Worm (Caenorhabditis elegans): ENCODE data around the gene Y38H6C.21.

The Y38H6C.21 gene

DNA sequence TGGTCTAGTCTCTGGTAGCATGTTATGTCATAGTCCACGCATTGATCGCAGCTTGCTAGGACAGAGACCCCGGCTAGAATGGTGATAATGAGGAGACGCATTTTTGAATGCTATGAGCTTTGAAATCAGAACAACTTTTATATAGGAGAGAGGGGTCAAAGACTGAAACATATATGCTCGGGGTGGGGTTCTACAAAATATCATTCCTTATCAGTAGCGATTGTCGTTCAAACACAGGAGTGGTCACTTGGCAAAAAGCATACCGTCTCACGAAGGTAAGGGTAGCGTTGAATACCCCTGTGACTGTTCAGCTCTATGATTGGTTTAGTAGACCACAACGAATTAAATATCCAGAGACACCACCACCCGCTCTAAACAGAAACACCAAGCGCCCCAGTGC, 42.0 kb upstream of the Y38H6C.21 start, which contains the start of gene F46B3.1:
F46B3.1 (minus strand) TSS at position 101 of the 400 bp plus-strand sequence.
- TF ChIP-seq jun-1 (tag; optimal IDR thresholded peaks at IDR 0.05) (no peak), ceh-82 (tag; optimal IDR thresholded peaks at IDR 0.05) (no peak), nhr-23 (tag; optimal IDR thresholded peaks at IDR 0.05) (no peak), nhr-237 (tag; optimal IDR thresholded peaks at IDR 0.05) (no peak), ztf-11 (tag; optimal IDR thresholded peaks at IDR 0.05) (no peak), unc-39 (tag; optimal IDR thresholded peaks at IDR 0.05) (no peak), ceh-28 (tag; optimal IDR thresholded peaks at IDR 0.05) (no peak), ceh-16 (tag; optimal IDR thresholded peaks at IDR 0.05) (no peak), lin-39 (tag; optimal IDR thresholded peaks at IDR 0.05) (no peak), nhr-76 (tag; optimal IDR thresholded peaks at IDR 0.05) (no peak), elt-3 (tag; optimal IDR thresholded peaks at IDR 0.05) (no peak), lin-15B (tag; optimal IDR thresholded peaks at IDR 0.05) (no peak), fkh-10 (GFP tag; optimal IDR thresholded peaks at IDR 0.05) (no peak), ceh-9 (tag; optimal IDR thresholded peaks at IDR 0.05) (no peak), egl-27 (tag; optimal IDR thresholded peaks at IDR 0.05) (no peak), mdl-1 (tag; optimal IDR thresholded peaks at IDR 0.05) (no peak), zag-1 (tag; optimal IDR thresholded peaks at IDR 0.05) (no peak)

DNA sequence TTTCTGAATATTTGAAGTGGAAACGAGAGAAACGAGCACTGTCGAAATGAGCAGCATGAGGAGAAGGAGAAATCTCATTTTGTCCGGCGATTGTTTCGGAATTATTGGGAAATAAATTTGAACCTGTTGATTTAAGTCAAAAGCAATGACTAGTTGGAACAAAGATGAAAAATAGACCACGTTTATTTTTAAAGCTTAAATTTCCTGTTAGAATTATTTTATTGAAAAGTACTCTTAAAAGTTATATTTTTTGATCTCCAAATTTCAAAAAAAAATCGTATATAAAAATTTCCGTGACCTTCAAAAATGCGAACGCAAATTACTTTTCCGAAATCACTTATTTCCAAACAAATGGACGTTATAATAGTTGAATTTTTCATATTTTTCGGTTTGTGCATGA, 40.6 kb upstream of the Y38H6C.21 start, which contains the start of gene F26F2.11:
F26F2.11 (minus strand) TSS at position 101 of the 400 bp plus-strand sequence.
- TF ChIP-seq skn-1 (tag; optimal IDR thresholded peaks at IDR 0.05) (no peak), tbx-2 (tag; optimal IDR thresholded peaks at IDR 0.05) (no peak), lsy-12 (tag; optimal IDR thresholded peaks at IDR 0.05) (no peak), ZK546.5 (tag; optimal IDR thresholded peaks at IDR 0.05) (no peak), unc-39 (tag; optimal IDR thresholded peaks at IDR 0.05) (no peak), ceh-82 (tag; optimal IDR thresholded peaks at IDR 0.05) (no peak), elt-2 (tag; optimal IDR thresholded peaks at IDR 0.05) (no peak), pqm-1 (tag; optimal IDR thresholded peaks at IDR 0.05) (no peak)

DNA sequence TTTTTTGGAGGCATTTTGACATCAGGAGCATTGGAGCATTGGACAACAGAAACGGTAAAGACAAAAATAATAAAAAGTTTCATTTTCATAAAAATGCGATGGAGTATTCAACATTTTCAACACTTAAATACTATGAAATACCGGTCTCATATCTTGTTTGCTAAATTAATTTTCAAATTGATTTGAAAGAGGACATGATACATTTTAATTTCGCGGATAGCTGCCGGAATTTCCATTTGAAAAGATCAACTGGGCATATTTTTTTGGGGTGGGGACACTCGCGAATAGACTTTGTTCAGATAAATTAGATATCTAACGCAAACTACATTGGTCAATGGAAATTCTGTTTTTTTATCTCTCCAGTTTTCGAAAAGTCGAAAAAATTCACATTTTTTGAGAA, 39.7 kb upstream of the Y38H6C.21 start, which contains the start of gene F26F2.10:
F26F2.10 (minus strand) TSS at position 101 of the 400 bp plus-strand sequence.
- TF ChIP-seq ztf-11 (tag; optimal IDR thresholded peaks at IDR 0.05) = no peak
- no peak for TF ChIP-seq fkh-10 (GFP tag; optimal IDR thresholded peaks at IDR 0.05)
- TF ChIP-seq elt-3 (tag; optimal IDR thresholded peaks at IDR 0.05) = no peak
- no peak for TF ChIP-seq nhr-43 (tag; optimal IDR thresholded peaks at IDR 0.05; ENCODE audit: poor library complexity, severe bottlenecking)
- TF ChIP-seq mml-1 (tag; optimal IDR thresholded peaks at IDR 0.05) = no peak
- TF ChIP-seq ama-1 (optimal IDR thresholded peaks at IDR 0.05) = no peak
- no peak for TF ChIP-seq nhr-76 (tag; optimal IDR thresholded peaks at IDR 0.05)
- TF ChIP-seq ZK546.5 (tag; optimal IDR thresholded peaks at IDR 0.05) = no peak
- TF ChIP-seq egl-27 (tag; optimal IDR thresholded peaks at IDR 0.05) = no peak
- no peak for TF ChIP-seq tbx-2 (tag; optimal IDR thresholded peaks at IDR 0.05)
- TF ChIP-seq nhr-28 (tag; optimal IDR thresholded peaks at IDR 0.05) = no peak
- no peak for TF ChIP-seq nhr-67 (tag; optimal IDR thresholded peaks at IDR 0.05)
- no peak for TF ChIP-seq fkh-2 (tag; optimal IDR thresholded peaks at IDR 0.05)
- no peak for TF ChIP-seq nhr-237 (tag; optimal IDR thresholded peaks at IDR 0.05)
- TF ChIP-seq pha-4 (tag; optimal IDR thresholded peaks at IDR 0.05) = no peak
- TF ChIP-seq ztf-4 (tag; optimal IDR thresholded peaks at IDR 0.05) = no peak
- no peak for TF ChIP-seq ceh-16 (tag; optimal IDR thresholded peaks at IDR 0.05)

DNA sequence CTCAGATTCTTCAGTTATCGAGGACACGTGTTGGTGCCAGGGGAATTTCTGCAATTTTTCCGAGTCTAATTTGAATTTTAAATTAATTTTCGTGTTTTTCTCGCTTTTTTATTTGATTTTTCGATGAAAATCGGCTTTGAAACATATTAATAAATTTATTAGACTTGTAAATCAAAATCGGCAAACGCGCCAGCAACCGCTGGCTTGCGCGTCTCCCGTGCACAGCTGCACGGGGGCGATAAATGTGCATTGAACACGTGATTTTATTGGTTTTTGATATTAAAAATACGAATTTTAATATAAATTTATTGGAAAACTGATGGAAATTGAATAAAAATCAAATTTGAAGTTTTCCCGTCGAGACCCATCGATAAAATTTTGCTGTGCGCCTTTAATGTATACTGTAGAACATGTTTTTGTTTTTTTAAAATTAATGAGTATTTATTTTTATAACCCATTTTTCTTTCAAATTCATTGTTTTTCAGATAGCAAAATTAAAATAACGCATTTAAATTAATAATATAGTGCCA, 25.5 kb upstream of the Y38H6C.21 start, which contains the start of gene F26F2.7:
F26F2.7 (plus strand) TSS at position 480 of the 530 bp plus-strand sequence.
- TF ChIP-seq tbx-2 (tag; optimal IDR thresholded peaks at IDR 0.05) (peak; percentile 65), lin-39 (tag; optimal IDR thresholded peaks at IDR 0.05) (peak; percentile 27), nhr-237 (tag; optimal IDR thresholded peaks at IDR 0.05) (no peak), mdl-1 (tag; optimal IDR thresholded peaks at IDR 0.05) (peak; percentile 17), nhr-77 (tag; optimal IDR thresholded peaks at IDR 0.05) (no peak), nhr-28 (tag; optimal IDR thresholded peaks at IDR 0.05) (no peak), zag-1 (tag; optimal IDR thresholded peaks at IDR 0.05) (no peak), hmg-11 (tag; optimal IDR thresholded peaks at IDR 0.05) (peak; percentile 83), lsy-12 (tag; optimal IDR thresholded peaks at IDR 0.05) (peak; percentile 51), egl-5 (tag; optimal IDR thresholded peaks at IDR 0.05) (peak; percentile 71), snpc-4 (tag; optimal IDR thresholded peaks at IDR 0.05) (peak; percentile 90), elt-2 (tag; optimal IDR thresholded peaks at IDR 0.05) (peak; percentile 80), nhr-23 (tag; optimal IDR thresholded peaks at IDR 0.05) (peak; percentile 50), R02D3.7 (tag; optimal IDR thresholded peaks at IDR 0.05) (peak; percentile 50), pha-4 (tag; optimal IDR thresholded peaks at IDR 0.05) (peak; percentile 83), ztf-11 (tag; optimal IDR thresholded peaks at IDR 0.05) (no peak), ceh-28 (tag; optimal IDR thresholded peaks at IDR 0.05) (peak; percentile 60), fkh-10 (GFP tag; optimal IDR thresholded peaks at IDR 0.05) (peak; percentile 34), nfya-1 (tag; optimal IDR thresholded peaks at IDR 0.05; ENCODE audit: insufficient read depth) (peak; percentile 82), pqm-1 (tag; optimal IDR thresholded peaks at IDR 0.05) (peak; percentile 10), lin-15B (tag; optimal IDR thresholded peaks at IDR 0.05) (peak; percentile 56), egl-27 (tag; optimal IDR thresholded peaks at IDR 0.05) (peak; percentile 35), jun-1 (tag; optimal IDR thresholded peaks at IDR 0.05) (peak; percentile 72), daf-12 (tag; optimal IDR thresholded peaks at IDR 0.05) (no peak), nhr-43 (tag; optimal IDR thresholded peaks at IDR 0.05; ENCODE audit: poor library complexity, severe bottlenecking) (peak; percentile 54)
